Fruit fly (Drosophila melanogaster): ENCODE results near the gene Wdr33.

DNA sequence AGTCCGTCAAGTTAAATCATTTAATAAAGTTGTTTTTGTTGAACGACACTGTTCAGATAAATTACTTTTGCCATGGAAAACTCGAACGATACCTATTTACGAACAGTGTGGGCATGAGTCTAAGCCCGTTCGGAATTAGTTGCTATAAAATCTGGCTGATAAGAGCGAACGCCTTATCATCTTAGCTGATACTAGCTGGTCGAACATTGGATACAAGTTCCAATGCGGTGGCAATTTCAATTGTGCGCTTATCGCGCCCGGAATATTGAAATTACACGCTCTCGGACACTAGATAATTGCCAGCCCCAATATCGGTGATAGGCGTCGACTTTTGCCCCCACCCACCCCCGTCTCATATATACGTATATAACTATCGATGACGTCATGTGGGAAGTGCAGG, 6.5 kb upstream of the Wdr33 start:
- TF ChIP-seq CG8478 (optimal IDR thresholded peaks at IDR 0.05), result no peak
- no peak for TF ChIP-seq CTCF (optimal IDR thresholded peaks at IDR 0.05)

All from S2 (cell line).